Worm (Caenorhabditis elegans) whole organism, L3 larva: ENCODE data around the gene W09C2.8.

Source experiments
- ZK546.5 ChIP-seq: sonication (generic microtip); optimal IDR thresholded peaks from 2 replicates; lab custom pipeline; 2017; ENCODE audit warnings: missing biosample characterization, missing genetic modification characterization
- ceh-28 ChIP-seq: fragments of 150-350 bp; optimal IDR thresholded peaks from 2 replicates; lab custom pipeline; 2014; ENCODE audit warnings: missing biosample characterization, missing genetic modification reagents, missing genetic modification characterization
- ceh-82 ChIP-seq: fragments of 150-350 bp; optimal IDR thresholded peaks from 2 replicates; lab custom pipeline; 2014; ENCODE audit warnings: missing biosample characterization, missing genetic modification characterization
- ceh-9 ChIP-seq: sonication (generic microtip); optimal IDR thresholded peaks from 2 replicates; lab custom pipeline; 2018; ENCODE audit warnings: missing biosample characterization, missing genetic modification characterization
- daf-12 ChIP-seq: fragments of 150-350 bp; optimal IDR thresholded peaks from 2 replicates; lab custom pipeline; 2014; ENCODE audit warnings: missing biosample characterization, missing genetic modification reagents, missing genetic modification characterization
- egl-27 ChIP-seq: sonication (generic microtip); optimal IDR thresholded peaks from 4 replicates; lab custom pipeline; 2017; ENCODE audit warnings: missing biosample characterization, missing genetic modification reagents, missing genetic modification characterization
- elt-1 ChIP-seq: fragments of 150-350 bp; optimal IDR thresholded peaks from 2 replicates; lab custom pipeline; 2014; ENCODE audit warnings: missing biosample characterization, missing genetic modification characterization
- elt-2 ChIP-seq: sonication (generic microtip); optimal IDR thresholded peaks from 2 replicates; lab custom pipeline; 2016; ENCODE audit warnings: missing genetic modification reagents, mild to moderate bottlenecking, missing genetic modification characterization, missing compliant biosample characterization
- elt-3 ChIP-seq, 3 experiments: fragments of 150-350 bp in 1 of 3; sonication (generic microtip) in 2 of 3; optimal IDR thresholded peaks; 2 replicates in 2 of 3; 4 replicates in 1 of 3; lab custom pipeline; 2014 to 2017; ENCODE audit warnings: missing biosample characterization in 3 of 3, missing genetic modification characterization in 3 of 3
- eor-1 ChIP-seq, 2 experiments: fragments of 150-350 bp; optimal IDR thresholded peaks; 2 replicates each; lab custom pipeline; 2014 to 2018; ENCODE audit warnings: missing biosample characterization in 2 of 2, missing genetic modification characterization in 2 of 2
- fkh-10 ChIP-seq: sonication (generic microtip); optimal IDR thresholded peaks from 2 replicates; lab custom pipeline; 2017; ENCODE audit warnings: missing biosample characterization, missing genetic modification reagents, missing genetic modification characterization
- fkh-2 ChIP-seq: fragments of 150-350 bp; optimal IDR thresholded peaks from 2 replicates; lab custom pipeline; 2014; ENCODE audit warnings: missing biosample characterization, missing genetic modification reagents, missing genetic modification characterization
- hmg-11 ChIP-seq: sonication (generic microtip); optimal IDR thresholded peaks from 2 replicates; lab custom pipeline; 2016; ENCODE audit warnings: missing genetic modification characterization, missing compliant biosample characterization
- jun-1 ChIP-seq: fragments of 150-350 bp; optimal IDR thresholded peaks from 2 replicates; lab custom pipeline; 2014; ENCODE audit warnings: missing biosample characterization, missing genetic modification reagents, missing genetic modification characterization
- lin-15B ChIP-seq: fragments of 150-350 bp; optimal IDR thresholded peaks from 2 replicates; lab custom pipeline; 2014; ENCODE audit warnings: missing biosample characterization, missing genetic modification characterization
- lin-39 ChIP-seq: fragments of 150-350 bp; optimal IDR thresholded peaks from 2 replicates; lab custom pipeline; 2018; ENCODE audit warnings: missing biosample characterization, missing genetic modification reagents, missing genetic modification characterization
- lsy-12 ChIP-seq: sonication (generic microtip); optimal IDR thresholded peaks from 2 replicates; lab custom pipeline; 2016; ENCODE audit warnings: mild to moderate bottlenecking, missing genetic modification characterization, missing compliant biosample characterization
- mdl-1 ChIP-seq: fragments of 150-350 bp; optimal IDR thresholded peaks from 2 replicates; lab custom pipeline; 2014; ENCODE audit warnings: missing biosample characterization, missing genetic modification characterization
- nfya-1 ChIP-seq: sonication (generic microtip); optimal IDR thresholded peaks from 2 replicates; lab custom pipeline; 2017; ENCODE audit warnings: missing genetic modification characterization, mild to moderate bottlenecking, missing compliant biosample characterization, antibody characterized with exemption, moderate library complexity; ENCODE audit not compliant: insufficient read depth
- nhr-11 ChIP-seq: fragments of 150-350 bp; optimal IDR thresholded peaks from 2 replicates; lab custom pipeline; 2014; ENCODE audit warnings: missing biosample characterization, missing genetic modification characterization
- nhr-12 ChIP-seq: fragments of 150-350 bp; optimal IDR thresholded peaks from 2 replicates; lab custom pipeline; 2014; ENCODE audit warnings: missing biosample characterization, missing genetic modification characterization
- nhr-23 ChIP-seq: fragments of 150-350 bp; optimal IDR thresholded peaks from 2 replicates; lab custom pipeline; 2014; ENCODE audit warnings: missing biosample characterization, missing genetic modification reagents, missing genetic modification characterization
- nhr-25 ChIP-seq: sonication (generic microtip); optimal IDR thresholded peaks from 2 replicates; lab custom pipeline; 2017; ENCODE audit warnings: missing biosample characterization, missing genetic modification characterization
- nhr-28 ChIP-seq: fragments of 150-350 bp; optimal IDR thresholded peaks from 2 replicates; lab custom pipeline; 2014; ENCODE audit warnings: missing biosample characterization, missing genetic modification characterization
- nhr-43 ChIP-seq: sonication (generic microtip); optimal IDR thresholded peaks from 2 replicates; lab custom pipeline; 2016; ENCODE audit warnings: mild to moderate bottlenecking, missing genetic modification characterization, missing compliant biosample characterization; ENCODE audit not compliant: poor library complexity, severe bottlenecking
- nhr-67 ChIP-seq: fragments of 150-350 bp; optimal IDR thresholded peaks from 2 replicates; lab custom pipeline; 2014; ENCODE audit warnings: missing biosample characterization, missing genetic modification characterization
- pha-4 ChIP-seq: fragments of 150-350 bp; optimal IDR thresholded peaks from 2 replicates; lab custom pipeline; 2014; ENCODE audit warnings: missing biosample characterization, missing genetic modification reagents, missing genetic modification characterization
- pqm-1 ChIP-seq: fragments of 150-350 bp; optimal IDR thresholded peaks from 2 replicates; lab custom pipeline; 2017; ENCODE audit warnings: missing biosample characterization, missing genetic modification characterization, inconsistent platforms
- snpc-4 ChIP-seq: fragments of 150-350 bp; optimal IDR thresholded peaks from 2 replicates; lab custom pipeline; 2014; ENCODE audit warnings: missing biosample characterization, missing genetic modification characterization
- tbx-2 ChIP-seq: sonication (generic microtip); optimal IDR thresholded peaks from 2 replicates; lab custom pipeline; 2016; ENCODE audit warnings: mild to moderate bottlenecking, missing genetic modification characterization, missing compliant biosample characterization
- unc-39 ChIP-seq: sonication (generic microtip); optimal IDR thresholded peaks from 4 replicates; lab custom pipeline; 2017; ENCODE audit warnings: missing biosample characterization, missing genetic modification characterization
- zag-1 ChIP-seq: fragments of 150-350 bp; optimal IDR thresholded peaks from 2 replicates; lab custom pipeline; 2014; ENCODE audit warnings: missing biosample characterization, missing genetic modification characterization
- ztf-11 ChIP-seq: fragments of 150-350 bp; optimal IDR thresholded peaks from 2 replicates; lab custom pipeline; 2014; ENCODE audit warnings: missing biosample characterization, missing genetic modification characterization

Gene W09C2.8

DNA sequence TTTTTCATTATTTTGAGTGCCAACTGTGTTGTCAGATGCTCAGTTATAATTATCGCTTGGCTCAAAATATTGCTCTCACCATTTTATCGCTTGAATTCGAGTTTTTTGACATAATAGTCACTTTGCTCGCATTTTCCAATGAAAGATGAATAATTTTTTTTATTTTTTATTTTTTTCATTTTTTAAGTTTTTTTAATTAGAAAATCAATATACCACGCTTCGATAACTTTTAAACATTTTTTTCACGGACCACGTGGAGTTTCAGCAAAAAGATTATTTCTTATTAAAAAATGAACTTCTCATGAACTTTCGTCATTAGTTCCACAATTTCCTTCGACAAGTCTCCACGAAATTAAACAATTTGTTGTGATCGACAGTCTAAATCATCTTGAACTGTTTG lies 9.5 kb downstream of the W09C2.8 start, which contains the start of gene elt-1:
elt-1 (plus strand) TSS at position 301 of the 400 bp plus-strand sequence.
- TF ChIP-seq elt-3 (tag; optimal IDR thresholded peaks at IDR 0.05; lab: Kevin White, UChicago) (no peak), ceh-82 (tag; lab: Kevin White, UChicago) (no peak), lin-39 (tag; lab: Kevin White, UChicago) (no peak), daf-12 (tag; lab: Kevin White, UChicago) (no peak), ceh-9 (tag; lab: Kevin White, UChicago) (no peak), lsy-12 (tag; lab: Kevin White, UChicago) (no peak), snpc-4 (tag; lab: Kevin White, UChicago) (no peak), pha-4 (tag; lab: Kevin White, UChicago) (no peak)
- TF ChIP-seq, all 47 proteins: peak for 0

DNA sequence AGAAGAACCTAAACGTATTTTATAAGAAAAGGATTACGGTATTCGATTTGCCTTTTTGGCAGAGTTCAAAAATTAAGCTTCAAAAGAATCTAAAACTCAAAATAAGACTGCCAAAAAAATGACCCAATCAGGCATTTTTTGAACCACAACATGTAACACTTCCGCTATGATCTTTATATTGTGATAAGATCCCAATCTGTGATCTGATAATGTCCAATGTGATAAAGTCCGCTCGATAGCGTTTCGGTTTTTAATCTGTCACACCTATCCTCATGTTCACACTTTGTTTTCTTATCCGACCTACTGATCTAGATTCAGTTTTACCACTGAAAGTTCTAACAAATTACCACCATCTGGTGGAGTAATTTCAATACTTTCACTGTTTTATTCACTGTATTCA lies 10.1 kb downstream of the W09C2.8 start:
- peak; percentile 22 for TF ChIP-seq nhr-23 (tag; lab: Kevin White, UChicago)
- TF ChIP-seq ceh-9 (tag; lab: Kevin White, UChicago): no peak
- TF ChIP-seq fkh-2 (tag; lab: Kevin White, UChicago): no peak
- no peak for TF ChIP-seq pqm-1 (tag; lab: Kevin White, UChicago)
- TF ChIP-seq ZK546.5 (tag; lab: Kevin White, UChicago): no peak
- TF ChIP-seq tbx-2 (tag; lab: Kevin White, UChicago): no peak
- no peak for TF ChIP-seq lin-15B (tag; lab: Kevin White, UChicago)
- no peak for TF ChIP-seq ceh-28 (tag; lab: Kevin White, UChicago)
- no peak for TF ChIP-seq nhr-67 (tag; lab: Kevin White, UChicago)
- no peak for TF ChIP-seq mdl-1 (tag; lab: Kevin White, UChicago)
- peak; percentile 99 for TF ChIP-seq elt-1 (tag; lab: Kevin White, UChicago)
- no peak for TF ChIP-seq ceh-82 (tag; lab: Kevin White, UChicago)
- no peak for TF ChIP-seq hmg-11 (tag; lab: Kevin White, UChicago)
- no peak for TF ChIP-seq ztf-11

ce11 chrIV:9613072-9613590 lies 11.0 kb downstream of the W09C2.8 start:
- TF ChIP-seq elt-1 (tag; lab: Kevin White, UChicago): peak; percentile 92
- TF ChIP-seq tbx-2 (tag; lab: Kevin White, UChicago): no peak

- TF ChIP-seq elt-1 (tag; lab: Kevin White, UChicago) (peak; percentile 92), nhr-25 (tag; lab: Kevin White, UChicago) (peak; percentile 4), unc-39 (tag; lab: Kevin White, UChicago) (no peak)
These were observed 13.3 kb downstream of the W09C2.8 start for ce11 chrIV:9610923-9611322.

DNA sequence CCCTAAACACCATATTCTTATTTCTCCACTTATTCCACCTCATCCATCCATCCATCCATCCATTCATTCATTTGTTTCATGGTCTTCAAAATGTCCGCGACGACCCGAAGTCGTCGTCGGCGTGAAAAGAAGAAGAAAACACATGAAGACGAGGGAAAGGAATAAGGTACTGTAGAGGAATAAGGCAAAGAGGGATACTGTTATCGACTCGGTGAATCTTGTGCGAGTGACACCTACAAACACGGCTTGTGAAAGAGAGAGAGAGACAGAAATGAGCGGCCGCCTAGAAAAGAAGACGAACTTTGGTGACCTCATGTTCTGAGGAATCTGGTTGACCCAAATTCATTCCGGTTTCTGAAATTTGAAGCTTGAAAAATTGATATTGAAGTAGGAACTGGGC lies 15.1 kb downstream of the W09C2.8 start:
- TF ChIP-seq eor-1 (tag; optimal IDR thresholded peaks at IDR 0.05; lab: Kevin White, UChicago) (no peak), elt-1 (tag; lab: Kevin White, UChicago) (peak; percentile 93), nhr-25 (tag; lab: Kevin White, UChicago) (peak; percentile 55)

- TF ChIP-seq nhr-23 (tag; lab: Kevin White, UChicago) (no peak), elt-1 (tag; lab: Kevin White, UChicago) (peak; percentile 98), ceh-28 (tag; lab: Kevin White, UChicago) (no peak)
These were observed 16.2 kb downstream of the W09C2.8 start for ce11 chrIV:9607945-9608344.

DNA sequence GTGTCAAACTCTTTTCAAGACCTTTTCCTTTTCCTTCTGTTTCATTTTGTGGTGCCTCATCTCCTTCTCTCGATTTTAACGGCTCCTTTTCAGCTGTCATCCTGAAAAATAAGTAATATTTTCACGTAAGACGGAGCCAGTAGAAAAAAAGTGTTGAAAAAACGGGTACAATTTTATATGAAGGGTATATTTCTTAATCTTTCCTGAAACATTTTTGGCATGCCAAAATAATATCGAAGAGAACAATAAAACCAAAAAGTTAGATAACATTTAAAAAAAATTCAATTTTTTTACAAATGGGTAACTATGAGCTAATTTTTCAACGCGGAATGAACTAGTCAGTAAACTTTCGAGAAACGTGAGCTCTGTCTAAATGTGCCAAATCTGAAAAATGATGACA lies 22.6 kb downstream of the W09C2.8 start, which contains the start of gene aat-1:
aat-1 (minus strand) TSS at position 101 of the 400 bp plus-strand sequence.
- no peak for TF ChIP-seq pqm-1 (tag; lab: Kevin White, UChicago)
- no peak for TF ChIP-seq lin-39 (tag; lab: Kevin White, UChicago)
- no peak for TF ChIP-seq ZK546.5 (tag; lab: Kevin White, UChicago)
- no peak for TF ChIP-seq jun-1 (tag; lab: Kevin White, UChicago)
- TF ChIP-seq nhr-23 (tag; lab: Kevin White, UChicago): no peak
- no peak for TF ChIP-seq elt-3 (tag; optimal IDR thresholded peaks at IDR 0.05; lab: Kevin White, UChicago)
- TF ChIP-seq nhr-12 (tag; lab: Kevin White, UChicago): no peak
- TF ChIP-seq nfya-1 (tag; lab: Kevin White, UChicago): no peak
- no peak for TF ChIP-seq pha-4 (tag; lab: Kevin White, UChicago)
- TF ChIP-seq elt-2 (tag; lab: Kevin White, UChicago): no peak
- no peak for TF ChIP-seq ceh-28 (tag; lab: Kevin White, UChicago)
- no peak for TF ChIP-seq nhr-67 (tag; lab: Kevin White, UChicago)
- TF ChIP-seq nhr-43 (tag; lab: Kevin White, UChicago): no peak
- no peak for TF ChIP-seq fkh-10 (GFP tag; lab: Kevin White, UChicago)
- no peak for TF ChIP-seq nhr-28 (tag; lab: Kevin White, UChicago)
- no peak for TF ChIP-seq egl-27 (tag; lab: Kevin White, UChicago)
- no peak for TF ChIP-seq elt-1 (tag; lab: Kevin White, UChicago)
- no peak for TF ChIP-seq nhr-11 (tag; lab: Kevin White, UChicago)
- no peak for TF ChIP-seq zag-1 (tag; lab: Kevin White, UChicago)
